Fruit fly (Drosophila melanogaster): ENCODE data around the gene CG4829.

Gene CG4829

dm6 chrX:16782175-16782916 lies 29.2 kb upstream of the CG4829 start (continued):
- TF ChIP-seq disco-r (GFP tag; optimal IDR thresholded peaks at IDR 0.05) (no peak), CG8089 (GFP tag; optimal IDR thresholded peaks at IDR 0.05) (peak; percentile 1), CG11085 (GFP tag; IDR thresholded peaks at IDR 0.05) (no peak), ERR (GFP tag; optimal IDR thresholded peaks at IDR 0.05) (no peak), CG17802 (tag; optimal IDR thresholded peaks at IDR 0.05) (peak; percentile 13), CG17385 (GFP tag; optimal IDR thresholded peaks at IDR 0.05) (peak; percentile 32), CG14441 (GFP tag; IDR thresholded peaks at IDR 0.05) (peak; percentile 67), HLH4C (GFP tag; IDR thresholded peaks at IDR 0.05; ENCODE audit: partially characterized antibody) (no peak), repo (GFP tag; optimal IDR thresholded peaks at IDR 0.05) (peak; percentile 21), Sry-δ (GFP tag; optimal IDR thresholded peaks at IDR 0.05) (no peak), CG13775 (GFP tag; optimal IDR thresholded peaks at IDR 0.05) (peak; percentile 32), CG5180 (GFP tag; optimal IDR thresholded peaks at IDR 0.05) (peak; percentile 4), D (optimal IDR thresholded peaks at IDR 0.05) (no peak), D (GFP tag; optimal IDR thresholded peaks at IDR 0.05) (peak; percentile 35), nau (GFP tag; optimal IDR thresholded peaks at IDR 0.05) (peak; percentile 11), ewg (GFP tag; optimal IDR thresholded peaks at IDR 0.05) (peak; percentile 29), CG12659 (GFP tag; optimal IDR thresholded peaks at IDR 0.05) (peak; percentile 33), CG10321 (GFP tag; IDR thresholded peaks at IDR 0.05) (no peak), gsb-n (tag; optimal IDR thresholded peaks at IDR 0.05) (peak; percentile 5), Doc2 (GFP tag; IDR thresholded peaks at IDR 0.05) (no peak), CG17361 (GFP tag; IDR thresholded peaks at IDR 0.05) (peak; percentile 55; the same call in 2 of the 3 replicates), usp (GFP tag; optimal IDR thresholded peaks at IDR 0.05) (no peak), CG1647 (GFP tag; optimal IDR thresholded peaks at IDR 0.05) (no peak), CG10209 (GFP tag; optimal IDR thresholded peaks at IDR 0.05) (peak; percentile 54), dimm (GFP tag; IDR thresholded peaks at IDR 0.05) (no peak), tx (GFP tag; optimal IDR thresholded peaks at IDR 0.05) (peak; percentile 52), wek (GFP tag; optimal IDR thresholded peaks at IDR 0.05) (no peak), ac (GFP tag; optimal IDR thresholded peaks at IDR 0.05) (no peak), Nf-YB (GFP tag; optimal IDR thresholded peaks at IDR 0.05) (no peak), CG42726 (GFP tag; IDR thresholded peaks at IDR 0.05; ENCODE audit: partially characterized antibody) (no peak), gem (tag; optimal IDR thresholded peaks at IDR 0.05) (peak; percentile 70), H15 (GFP tag; IDR thresholded peaks at IDR 0.05) (0 out of 3 replicates have a peak, but pooled peaks have one; percentile 49), CG17328 (GFP tag; IDR thresholded peaks at IDR 0.05) (peak; percentile 57), CG4730 (GFP tag; IDR thresholded peaks at IDR 0.05) (peak; percentile 52; the same call in 1 of the 2 replicates), CG3163 (GFP tag; optimal IDR thresholded peaks at IDR 0.05) (peak; percentile 43), Adf1 (GFP tag; IDR thresholded peaks at IDR 0.05) (no peak), CG7963 (GFP tag; IDR thresholded peaks at IDR 0.05; ENCODE audit: partially characterized antibody) (no peak), CG2120 (GFP tag; optimal IDR thresholded peaks at IDR 0.05) (peak; percentile 60), CG30403 (GFP tag; optimal IDR thresholded peaks at IDR 0.05) (peak; percentile 62), Myb (GFP tag; optimal IDR thresholded peaks at IDR 0.05) (peak; percentile 31), Stat92E (GFP tag; optimal IDR thresholded peaks at IDR 0.05) (no peak), trh (GFP tag; optimal IDR thresholded peaks at IDR 0.05) (no peak), ATbp (GFP tag; optimal IDR thresholded peaks at IDR 0.05) (peak; percentile 49), CG7556 (GFP tag; optimal IDR thresholded peaks at IDR 0.05) (peak; percentile 41), NC2α (GFP tag; optimal IDR thresholded peaks at IDR 0.05) (no peak), CG13123 (GFP tag; optimal IDR thresholded peaks at IDR 0.05) (no peak), CG10431 (GFP tag; optimal IDR thresholded peaks at IDR 0.05) (no peak), Hsf (GFP tag; optimal IDR thresholded peaks at IDR 0.05) (peak; percentile 63), Trl (optimal IDR thresholded peaks at IDR 0.05) (peak in 1 of 2 experiments; percentile 31), Trl (GFP tag; optimal IDR thresholded peaks at IDR 0.05) (peak; percentile 50)

Measured in whole organism, embryonic.